Worm (Caenorhabditis elegans) whole organism, late embryonic: ENCODE results near the gene F28G4.4.

Experiments
- ama-1 ChIP-seq: fragments of 150-350 bp; optimal IDR thresholded peaks from 2 replicates; lab custom pipeline; 2014
- ceh-14 ChIP-seq: sonication (generic microtip); optimal IDR thresholded peaks from 2 replicates; lab custom pipeline; 2016; ENCODE audit warnings: missing genotype, missing genetic modification characterization, missing compliant biosample characterization
- dmd-4 ChIP-seq: sonication (generic microtip); optimal IDR thresholded peaks from 2 replicates; lab custom pipeline; 2016; ENCODE audit warnings: borderline replicate concordance, missing genetic modification characterization, missing compliant biosample characterization
- hlh-30 ChIP-seq: sonication (generic microtip); optimal IDR thresholded peaks from 2 replicates; lab custom pipeline; 2017; ENCODE audit warnings: antibody characterized with exemption, missing genetic modification characterization, missing compliant biosample characterization; ENCODE audit not compliant: insufficient read depth
- pag-3 ChIP-seq: sonication (generic microtip); optimal IDR thresholded peaks from 2 replicates; lab custom pipeline; 2016; ENCODE audit warnings: missing compliant biosample characterization, missing genetic modification characterization, borderline replicate concordance
- pqm-1 ChIP-seq: sonication (generic microtip); optimal IDR thresholded peaks from 2 replicates; lab custom pipeline; 2016; ENCODE audit warnings: missing genetic modification characterization, missing compliant biosample characterization
- tbx-2 ChIP-seq: sonication (generic microtip); optimal IDR thresholded peaks from 2 replicates; lab custom pipeline; 2016; ENCODE audit warnings: missing genetic modification characterization, missing compliant biosample characterization
- unc-86 ChIP-seq: sonication (generic microtip); optimal IDR thresholded peaks from 2 replicates; lab custom pipeline; 2016; ENCODE audit warnings: missing genetic modification characterization, missing compliant biosample characterization

- no peak for TF ChIP-seq pqm-1
- TF ChIP-seq dmd-4 (tag; lab: Kevin White, UChicago) = no peak
- TF ChIP-seq hlh-30 (tag; lab: Kevin White, UChicago) = no peak
- TF ChIP-seq ama-1 (lab: Kevin White, UChicago) = no peak
- TF ChIP-seq pag-3 (tag; lab: Kevin White, UChicago) = no peak
- TF ChIP-seq tbx-2 = no peak
- no peak for TF ChIP-seq ceh-14 (tag; lab: Kevin White, UChicago)
- TF ChIP-seq unc-86 (tag; lab: Kevin White, UChicago) = no peak
Measured at ce11 chrV:16287619-16288018, 1.9 kb upstream of the F28G4.4 start, which contains the start of gene F28G4.3.
